Comparison of ENCODE assay signal across 3 worm cellular contexts in the genomic region with DNA sequence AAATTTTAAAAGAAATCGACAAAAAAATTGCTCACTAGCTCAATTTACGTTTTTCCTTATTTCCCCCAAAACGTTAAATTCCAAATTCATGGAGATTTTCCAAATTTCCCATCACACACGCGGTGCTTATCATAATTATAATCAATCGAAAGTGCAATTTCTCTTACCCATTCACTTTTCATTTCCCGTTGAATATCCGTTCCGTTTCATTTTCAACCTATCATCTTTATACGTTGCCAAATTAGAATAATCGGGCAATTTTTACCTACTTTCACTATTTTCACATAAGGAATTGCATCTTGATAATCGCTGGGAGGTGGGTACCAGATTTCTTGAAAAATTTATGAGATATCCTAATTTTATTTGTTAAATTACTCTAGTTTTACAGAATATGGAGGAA.
TF ChIP-seq lines count a peak whose summit lies in the region.

No protein-coding gene starts in this region.

TF ChIP-seq in whole organism, L1 larva, 84 proteins besides CTCF, POLR2A, EP300 and RAD21:
- TF ChIP-seq nhr-71 (tag; optimal IDR thresholded peaks at IDR 0.05; lab: Kevin White, UChicago) (no peak), blmp-1 (tag; optimal IDR thresholded peaks at IDR 0.05; lab: Kevin White, UChicago) (peak; percentile 85), snu-23 (GFP tag; optimal IDR thresholded peaks at IDR 0.05; lab: Kevin White, UChicago) (no peak)

TF ChIP-seq in whole organism, L2 larva, 48 proteins besides CTCF, POLR2A, EP300 and RAD21:
- peak; percentile 74 for TF ChIP-seq blmp-1 (tag; optimal IDR thresholded peaks at IDR 0.05; lab: Kevin White, UChicago; ENCODE audit: insufficient read depth)
- no peak for TF ChIP-seq unc-39 (tag; optimal IDR thresholded peaks at IDR 0.05; lab: Kevin White, UChicago)
- no peak for TF ChIP-seq ceh-16 (tag; optimal IDR thresholded peaks at IDR 0.05; lab: Kevin White, UChicago)
- no peak for TF ChIP-seq nhr-10 (tag; optimal IDR thresholded peaks at IDR 0.05; lab: Kevin White, UChicago)

TF ChIP-seq in whole organism, mixed stage, embryonic, 35 proteins besides CTCF, POLR2A, EP300 and RAD21:
- no peak for TF ChIP-seq drap-1 (GFP tag; optimal IDR thresholded peaks at IDR 0.05; lab: Kevin White, UChicago)
- no peak for TF ChIP-seq mep-1 (tag; optimal IDR thresholded peaks at IDR 0.05; lab: Kevin White, UChicago)
- TF ChIP-seq elt-3 (tag; optimal IDR thresholded peaks at IDR 0.05; lab: Kevin White, UChicago): peak; percentile 28
- TF ChIP-seq nhr-2 (tag; optimal IDR thresholded peaks at IDR 0.05; lab: Kevin White, UChicago): no peak
- no peak for TF ChIP-seq sem-2 (GFP tag; optimal IDR thresholded peaks at IDR 0.05; lab: Kevin White, UChicago)
- no peak for TF ChIP-seq ceh-39 (tag; optimal IDR thresholded peaks at IDR 0.05; lab: Kevin White, UChicago)
- TF ChIP-seq blmp-1 (tag; optimal IDR thresholded peaks at IDR 0.05; lab: Kevin White, UChicago): peak; percentile 97
- TF ChIP-seq ham-2 (GFP tag; optimal IDR thresholded peaks at IDR 0.05; lab: Kevin White, UChicago): peak; percentile 3
- no peak for TF ChIP-seq flh-1 (GFP tag; optimal IDR thresholded peaks at IDR 0.05; lab: Kevin White, UChicago)
- no peak for TF ChIP-seq ceh-43 (GFP tag; optimal IDR thresholded peaks at IDR 0.05; lab: Kevin White, UChicago)
- no peak for TF ChIP-seq nhr-28 (tag; optimal IDR thresholded peaks at IDR 0.05; lab: Kevin White, UChicago)
- no peak for TF ChIP-seq sptf-1 (tag; optimal IDR thresholded peaks at IDR 0.05; lab: Kevin White, UChicago)
- TF ChIP-seq M03D4.4 (tag; optimal IDR thresholded peaks at IDR 0.05; lab: Kevin White, UChicago): no peak
- TF ChIP-seq nhr-76 (tag; optimal IDR thresholded peaks at IDR 0.05; lab: Kevin White, UChicago): no peak
- TF ChIP-seq zip-8 (tag; optimal IDR thresholded peaks at IDR 0.05; lab: Kevin White, UChicago): no peak
TF ChIP-seq in whole organism, mixed stage, embryonic: peak in this region for 3.
